Worm (Caenorhabditis elegans): Measurements from ENCODE around the gene T16G1.18.

T16G1.18 gene

ce11 chrV:12974047-12974446, 22.9 kb downstream of the T16G1.18 start:
- no peak for TF ChIP-seq hmg-4 (GFP tag; optimal IDR thresholded peaks at IDR 0.05)
- no peak for TF ChIP-seq tbx-11 (GFP tag; IDR thresholded peaks at IDR 0.05)
- no peak for TF ChIP-seq sea-1 (GFP tag; conservative IDR thresholded peaks at IDR 0.05)
- TF ChIP-seq hnd-1 (tag; optimal IDR thresholded peaks at IDR 0.05), result no peak
- no peak for TF ChIP-seq tbx-37 (GFP tag; conservative IDR thresholded peaks at IDR 0.05)
- TF ChIP-seq ama-1 (optimal IDR thresholded peaks at IDR 0.05), result no peak
- no peak for TF ChIP-seq B0310.2 (tag; optimal IDR thresholded peaks at IDR 0.05)
- no peak for TF ChIP-seq ceh-13 (GFP tag; optimal IDR thresholded peaks at IDR 0.05)
- TF ChIP-seq ceh-36 (tag; optimal IDR thresholded peaks at IDR 0.05), result no peak
- TF ChIP-seq aly-1 (tag; optimal IDR thresholded peaks at IDR 0.05), result no peak
- TF ChIP-seq ets-7 (tag; optimal IDR thresholded peaks at IDR 0.05), result no peak
- no peak for TF ChIP-seq scrt-1 (GFP tag; IDR thresholded peaks at IDR 0.05)
- TF ChIP-seq F13C5.2 (tag; optimal IDR thresholded peaks at IDR 0.05), result no peak
- TF ChIP-seq flt-1 (GFP tag; IDR thresholded peaks at IDR 0.05), result no peak
- TF ChIP-seq pes-1 (GFP tag; IDR thresholded peaks at IDR 0.05), result no peak

- TF ChIP-seq hmg-4 (GFP tag; optimal IDR thresholded peaks at IDR 0.05) (no peak), ama-1 (optimal IDR thresholded peaks at IDR 0.05) (no peak), tra-4 (tag; optimal IDR thresholded peaks at IDR 0.05) (no peak), F13C5.2 (tag; optimal IDR thresholded peaks at IDR 0.05) (no peak), flt-1 (GFP tag; IDR thresholded peaks at IDR 0.05) (no peak), scrt-1 (GFP tag; IDR thresholded peaks at IDR 0.05) (no peak), ceh-36 (tag; optimal IDR thresholded peaks at IDR 0.05) (no peak), tbx-11 (GFP tag; IDR thresholded peaks at IDR 0.05) (no peak), tbx-37 (GFP tag; conservative IDR thresholded peaks at IDR 0.05) (no peak), hmbx-1 (tag; optimal IDR thresholded peaks at IDR 0.05) (no peak), hnd-1 (tag; optimal IDR thresholded peaks at IDR 0.05) (no peak), ets-7 (tag; optimal IDR thresholded peaks at IDR 0.05) (no peak), ceh-13 (GFP tag; optimal IDR thresholded peaks at IDR 0.05) (no peak)
Measured at ce11 chrV:12987061-12987460, 36.0 kb downstream of the T16G1.18 start, which contains the start of gene shw-3. shw-3 (minus strand) TSS chrV:12987161.

DNA sequence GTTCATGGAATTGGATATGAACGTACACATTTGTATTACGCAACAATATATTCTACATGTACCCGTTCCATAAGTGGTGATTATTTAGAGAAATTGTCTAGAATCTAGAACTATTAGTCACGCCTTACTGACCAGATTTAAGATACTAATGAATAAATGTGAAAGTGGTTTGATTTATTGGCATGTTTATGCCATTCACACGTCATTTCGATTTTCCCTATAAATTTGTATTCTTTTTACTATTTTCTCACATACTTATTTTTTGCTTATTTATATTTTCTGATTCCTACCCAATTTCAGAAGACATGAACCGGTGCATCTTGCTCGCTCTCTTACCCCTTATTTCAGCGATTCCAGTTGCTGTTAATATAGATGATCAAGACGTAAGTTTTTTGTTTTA, 37.2 kb downstream of the T16G1.18 start, which contains the start of gene F15B9.8:
F15B9.8 (plus strand) TSS at position 301 of the 400 bp plus-strand sequence.
- TF ChIP-seq flt-1 (GFP tag; IDR thresholded peaks at IDR 0.05), result no peak
- TF ChIP-seq pes-1 (GFP tag; IDR thresholded peaks at IDR 0.05), result no peak
- TF ChIP-seq F13C5.2 (tag; optimal IDR thresholded peaks at IDR 0.05), result no peak
- no peak for TF ChIP-seq tra-4 (tag; optimal IDR thresholded peaks at IDR 0.05)
- TF ChIP-seq ama-1 (optimal IDR thresholded peaks at IDR 0.05), result no peak
- no peak for TF ChIP-seq hmbx-1 (tag; optimal IDR thresholded peaks at IDR 0.05)
- no peak for TF ChIP-seq hmg-4 (GFP tag; optimal IDR thresholded peaks at IDR 0.05)
- no peak for TF ChIP-seq hnd-1 (tag; optimal IDR thresholded peaks at IDR 0.05)
- no peak for TF ChIP-seq tbx-11 (GFP tag; IDR thresholded peaks at IDR 0.05)
- no peak for TF ChIP-seq B0310.2 (tag; optimal IDR thresholded peaks at IDR 0.05)
- no peak for TF ChIP-seq ceh-13 (GFP tag; optimal IDR thresholded peaks at IDR 0.05)
- no peak for TF ChIP-seq sea-1 (GFP tag; conservative IDR thresholded peaks at IDR 0.05)
- no peak for TF ChIP-seq ets-7 (tag; optimal IDR thresholded peaks at IDR 0.05)

ce11 chrV:12992891-12993290, 41.8 kb downstream of the T16G1.18 start, which contains the start of the genes F15B9.11 and dsl-7:
F15B9.11 (minus strand) TSS chrV:12992895.
dsl-7 (plus strand) TSS chrV:12993150.
- TF ChIP-seq sea-1 (GFP tag; conservative IDR thresholded peaks at IDR 0.05), result no peak
- TF ChIP-seq tbx-37 (GFP tag; conservative IDR thresholded peaks at IDR 0.05), result no peak
- no peak for TF ChIP-seq aly-1 (tag; optimal IDR thresholded peaks at IDR 0.05)
- no peak for TF ChIP-seq ceh-13 (GFP tag; optimal IDR thresholded peaks at IDR 0.05)
- no peak for TF ChIP-seq hnd-1 (tag; optimal IDR thresholded peaks at IDR 0.05)
- no peak for TF ChIP-seq scrt-1 (GFP tag; IDR thresholded peaks at IDR 0.05)
- TF ChIP-seq tra-4 (tag; optimal IDR thresholded peaks at IDR 0.05), result no peak
- no peak for TF ChIP-seq hmbx-1 (tag; optimal IDR thresholded peaks at IDR 0.05)
- no peak for TF ChIP-seq flt-1 (GFP tag; IDR thresholded peaks at IDR 0.05)
- TF ChIP-seq ceh-36 (tag; optimal IDR thresholded peaks at IDR 0.05), result no peak
- TF ChIP-seq F13C5.2 (tag; optimal IDR thresholded peaks at IDR 0.05), result no peak
- no peak for TF ChIP-seq hmg-4 (GFP tag; optimal IDR thresholded peaks at IDR 0.05)
- TF ChIP-seq tbx-11 (GFP tag; IDR thresholded peaks at IDR 0.05), result no peak

DNA sequence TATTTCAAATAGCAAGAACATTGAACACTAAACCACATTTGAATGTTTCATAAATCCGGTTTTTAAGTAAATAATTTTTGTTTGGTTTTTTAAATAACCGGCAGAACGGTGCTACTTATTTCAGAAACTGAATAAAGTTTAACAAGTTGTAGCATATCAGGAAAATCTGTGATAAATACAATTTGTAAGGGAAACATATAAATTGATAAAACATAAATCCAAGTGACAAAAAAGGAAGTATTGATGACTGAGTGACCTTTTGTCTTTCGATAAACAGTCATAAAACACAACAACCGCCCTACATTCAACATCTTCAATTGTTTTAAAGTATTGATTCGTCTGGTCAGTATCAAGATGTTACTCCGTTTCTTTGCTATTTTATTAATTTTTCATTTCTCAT, 44.2 kb downstream of the T16G1.18 start, which contains the start of gene far-5:
far-5 (plus strand) TSS at position 301 of the 400 bp plus-strand sequence.
- TF ChIP-seq aly-1 (tag; optimal IDR thresholded peaks at IDR 0.05) (no peak), ceh-13 (GFP tag; optimal IDR thresholded peaks at IDR 0.05) (no peak), hnd-1 (tag; optimal IDR thresholded peaks at IDR 0.05) (no peak), sea-1 (GFP tag; conservative IDR thresholded peaks at IDR 0.05) (no peak), ama-1 (optimal IDR thresholded peaks at IDR 0.05) (no peak), tbx-11 (GFP tag; IDR thresholded peaks at IDR 0.05) (no peak), hmbx-1 (tag; optimal IDR thresholded peaks at IDR 0.05) (no peak), B0310.2 (tag; optimal IDR thresholded peaks at IDR 0.05) (no peak), flt-1 (GFP tag; IDR thresholded peaks at IDR 0.05) (no peak), scrt-1 (GFP tag; IDR thresholded peaks at IDR 0.05) (no peak), tra-4 (tag; optimal IDR thresholded peaks at IDR 0.05) (no peak), ets-7 (tag; optimal IDR thresholded peaks at IDR 0.05) (no peak), hmg-4 (GFP tag; optimal IDR thresholded peaks at IDR 0.05) (no peak), ceh-36 (tag; optimal IDR thresholded peaks at IDR 0.05) (no peak), pes-1 (GFP tag; IDR thresholded peaks at IDR 0.05) (no peak), tbx-37 (GFP tag; conservative IDR thresholded peaks at IDR 0.05) (no peak), F13C5.2 (tag; optimal IDR thresholded peaks at IDR 0.05) (no peak)

DNA sequence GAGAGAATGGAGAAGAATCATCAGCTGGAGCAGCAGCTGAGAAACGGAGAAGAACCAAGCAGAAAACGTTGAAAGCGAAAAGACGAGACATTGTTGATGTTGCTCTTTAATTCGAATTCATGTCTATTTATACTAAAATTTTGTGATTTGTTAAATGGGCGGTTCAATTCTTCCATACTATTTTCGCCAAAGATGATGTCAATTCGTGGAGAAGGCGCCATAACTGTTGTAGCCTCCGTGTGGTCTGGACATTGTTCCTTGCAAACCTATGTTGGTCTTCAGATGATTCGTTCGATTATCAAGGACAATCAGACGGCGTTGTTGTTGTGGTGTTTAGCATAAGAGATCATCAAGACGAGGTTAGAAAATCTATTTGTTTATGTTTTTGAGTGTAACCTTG, 46.3 kb downstream of the T16G1.18 start, which contains the start of gene far-3:
far-3 (minus strand) TSS at position 101 of the 400 bp plus-strand sequence.
- TF ChIP-seq pes-1 (GFP tag; IDR thresholded peaks at IDR 0.05) (no peak), ama-1 (optimal IDR thresholded peaks at IDR 0.05) (no peak), B0310.2 (tag; optimal IDR thresholded peaks at IDR 0.05) (no peak), F13C5.2 (tag; optimal IDR thresholded peaks at IDR 0.05) (no peak), hmg-4 (GFP tag; optimal IDR thresholded peaks at IDR 0.05) (no peak), flt-1 (GFP tag; IDR thresholded peaks at IDR 0.05) (no peak), hnd-1 (tag; optimal IDR thresholded peaks at IDR 0.05) (no peak), scrt-1 (GFP tag; IDR thresholded peaks at IDR 0.05) (no peak), tra-4 (tag; optimal IDR thresholded peaks at IDR 0.05) (no peak), ceh-36 (tag; optimal IDR thresholded peaks at IDR 0.05) (no peak), hmbx-1 (tag; optimal IDR thresholded peaks at IDR 0.05) (no peak), ceh-13 (GFP tag; optimal IDR thresholded peaks at IDR 0.05) (no peak)

ce11 chrV:12999559-12999958, 48.5 kb downstream of the T16G1.18 start, which contains the start of gene far-4:
far-4 (minus strand) TSS chrV:12999659.
- TF ChIP-seq flt-1 (GFP tag; IDR thresholded peaks at IDR 0.05), result no peak
- no peak for TF ChIP-seq pes-1 (GFP tag; IDR thresholded peaks at IDR 0.05)
- no peak for TF ChIP-seq hnd-1 (tag; optimal IDR thresholded peaks at IDR 0.05)
- TF ChIP-seq ama-1 (optimal IDR thresholded peaks at IDR 0.05), result no peak
- no peak for TF ChIP-seq aly-1 (tag; optimal IDR thresholded peaks at IDR 0.05)
- TF ChIP-seq tbx-37 (GFP tag; conservative IDR thresholded peaks at IDR 0.05), result no peak
- no peak for TF ChIP-seq F13C5.2 (tag; optimal IDR thresholded peaks at IDR 0.05)
- no peak for TF ChIP-seq scrt-1 (GFP tag; IDR thresholded peaks at IDR 0.05)
- TF ChIP-seq sea-1 (GFP tag; conservative IDR thresholded peaks at IDR 0.05), result no peak
- no peak for TF ChIP-seq ceh-36 (tag; optimal IDR thresholded peaks at IDR 0.05)
- TF ChIP-seq hmg-4 (GFP tag; optimal IDR thresholded peaks at IDR 0.05), result no peak
- TF ChIP-seq tbx-11 (GFP tag; IDR thresholded peaks at IDR 0.05), result no peak
- TF ChIP-seq B0310.2 (tag; optimal IDR thresholded peaks at IDR 0.05), result no peak
- no peak for TF ChIP-seq ceh-13 (GFP tag; optimal IDR thresholded peaks at IDR 0.05)
- no peak for TF ChIP-seq ets-7 (tag; optimal IDR thresholded peaks at IDR 0.05)
- TF ChIP-seq tra-4 (tag; optimal IDR thresholded peaks at IDR 0.05), result no peak
- TF ChIP-seq hmbx-1 (tag; optimal IDR thresholded peaks at IDR 0.05), result no peak
